Worm (Caenorhabditis elegans) whole organism, L1 larva: ENCODE data around the gene tni-1.

Experiments used
- C04F5.9 ChIP-seq: sonication (generic microtip); optimal IDR thresholded peaks from 2 replicates; lab custom pipeline; 2016; ENCODE audit warnings: missing genetic modification characterization, missing compliant biosample characterization
- C16A3.4 ChIP-seq: fragments of 150-350 bp; optimal IDR thresholded peaks from 2 replicates; lab custom pipeline; 2014; ENCODE audit warnings: missing biosample characterization, missing genetic modification characterization
- Y116A8C.19 ChIP-seq: sonication (generic microtip); optimal IDR thresholded peaks from 2 replicates; lab custom pipeline; 2016; ENCODE audit warnings: missing compliant biosample characterization, missing genetic modification characterization, borderline replicate concordance
- aly-2 ChIP-seq: fragments of 150-350 bp; optimal IDR thresholded peaks from 2 replicates; lab custom pipeline; 2014; ENCODE audit warnings: missing biosample characterization, missing genetic modification characterization
- blmp-1 ChIP-seq: fragments of 150-350 bp; optimal IDR thresholded peaks from 2 replicates; lab custom pipeline; 2014; ENCODE audit warnings: missing biosample characterization, missing genetic modification characterization
- ceh-8 ChIP-seq: fragments of 200-800 bp; sonication (Bioruptor generic); optimal IDR thresholded peaks from 2 replicates; lab custom pipeline; 2018; ENCODE audit warnings: mild to moderate bottlenecking, missing genetic modification characterization, moderate library complexity, missing compliant biosample characterization
- ceh-82 ChIP-seq, 3 experiments: fragments of 150-350 bp in 1 of 3; sonication (generic microtip) in 2 of 3; optimal IDR thresholded peaks; 2 replicates each; lab custom pipeline; 2014 to 2017; ENCODE audit warnings: missing biosample characterization in 3 of 3, missing genetic modification characterization in 3 of 3
- dsc-1 ChIP-seq: sonication (generic microtip); optimal IDR thresholded peaks from 2 replicates; lab custom pipeline; 2016; ENCODE audit warnings: mild to moderate bottlenecking, missing genetic modification characterization, missing compliant biosample characterization
- efl-1 ChIP-seq, 4 experiments: fragments of 150-350 bp; optimal IDR thresholded peaks in 3 of 4; peaks in 1 of 4; 1 replicate in 1 of 4; 2 replicates in 3 of 4; lab custom pipeline; 2014; ENCODE audit warnings: missing biosample characterization in 2 of 4, missing genetic modification characterization in 2 of 4, missing genetic modification reagents in 2 of 4
- elt-2 ChIP-seq: sonication (generic microtip); optimal IDR thresholded peaks from 2 replicates; lab custom pipeline; 2016; ENCODE audit warnings: missing genetic modification characterization, mild to moderate bottlenecking, inconsistent platforms, missing compliant biosample characterization, missing genetic modification reagents
- elt-3 ChIP-seq, 6 experiments: fragments of 150-350 bp in 1 of 6; sonication (generic microtip); optimal IDR thresholded peaks; 2 replicates each; lab custom pipeline; 2017 to 2018; ENCODE audit warnings: missing biosample characterization in 6 of 6, missing genetic modification characterization in 6 of 6, inconsistent platforms in 1 of 6
- fos-1 ChIP-seq: fragments of 150-350 bp; optimal IDR thresholded peaks from 2 replicates; lab custom pipeline; 2014; ENCODE audit warnings: missing biosample characterization, missing genetic modification characterization
- hlh-17 ChIP-seq: fragments of 200-800 bp; sonication (Bioruptor generic); optimal IDR thresholded peaks from 2 replicates; lab custom pipeline; 2018; ENCODE audit warnings: missing genetic modification characterization, mild to moderate bottlenecking, missing compliant biosample characterization, moderate library complexity, borderline replicate concordance
- hpl-2 ChIP-seq: fragments of 150-350 bp; optimal IDR thresholded peaks from 2 replicates; lab custom pipeline; 2014; ENCODE audit warnings: missing biosample characterization, missing genetic modification reagents, missing genetic modification characterization
- lin-13 ChIP-seq: fragments of 150-350 bp; optimal IDR thresholded peaks from 2 replicates; lab custom pipeline; 2014; ENCODE audit warnings: missing biosample characterization, missing genetic modification reagents, missing genetic modification characterization
- lin-14 ChIP-seq: fragments of 200-800 bp; sonication (Bioruptor generic); optimal IDR thresholded peaks from 2 replicates; lab custom pipeline; 2018; ENCODE audit warnings: mild to moderate bottlenecking, missing genetic modification characterization, moderate library complexity, missing compliant biosample characterization
- lin-15B ChIP-seq: fragments of 150-350 bp; sonication (generic microtip); optimal IDR thresholded peaks from 3 replicates; lab custom pipeline; 2014; ENCODE audit warnings: missing biosample characterization, missing genetic modification characterization
- lin-35 ChIP-seq, 2 experiments: fragments of 150-350 bp; optimal IDR thresholded peaks; 2 replicates each; lab custom pipeline; 2014; ENCODE audit warnings: missing biosample characterization in 2 of 2, missing genetic modification characterization in 2 of 2, missing genetic modification reagents in 2 of 2
- lir-3 ChIP-seq: sonication (generic microtip); optimal IDR thresholded peaks from 2 replicates; lab custom pipeline; 2016; ENCODE audit warnings: mild to moderate bottlenecking, missing genetic modification characterization, moderate library complexity, missing compliant biosample characterization; ENCODE audit not compliant: poor library complexity
- lsy-2 ChIP-seq, 2 experiments: fragments of 150-350 bp; optimal IDR thresholded peaks; 2 replicates each; lab custom pipeline; 2014; ENCODE audit warnings: missing biosample characterization in 2 of 2, missing genetic modification characterization in 2 of 2
- mab-9 ChIP-seq: fragments of 200-800 bp; sonication (Bioruptor generic); IDR thresholded peaks from 2 replicates; pipeline ENCODE4 v1.3.6; 2022; ENCODE audit warnings: missing genetic modification reagents, missing genetic modification characterization, missing compliant biosample characterization
- mdl-1 ChIP-seq, 2 experiments: fragments of 150-350 bp; optimal IDR thresholded peaks; 2 replicates each; lab custom pipeline; 2014 to 2017; ENCODE audit warnings: missing biosample characterization in 2 of 2, missing genetic modification characterization in 2 of 2, inconsistent platforms in 1 of 2
- mef-2 ChIP-seq: fragments of 150-350 bp; optimal IDR thresholded peaks from 2 replicates; lab custom pipeline; 2014; ENCODE audit warnings: missing biosample characterization, missing genetic modification characterization
- mep-1 ChIP-seq: fragments of 150-350 bp; optimal IDR thresholded peaks from 2 replicates; lab custom pipeline; 2014; ENCODE audit warnings: missing biosample characterization, missing genetic modification characterization
- nhr-11 ChIP-seq: fragments of 150-350 bp; optimal IDR thresholded peaks from 2 replicates; lab custom pipeline; 2014; ENCODE audit warnings: missing biosample characterization, missing genetic modification characterization
- nhr-19 ChIP-seq: fragments of 200-800 bp; sonication (Bioruptor generic); conservative IDR thresholded peaks from 2 replicates; pipeline ENCODE4 v1.3.6; 2022; ENCODE audit warnings: missing genetic modification characterization, missing compliant biosample characterization
- nhr-71 ChIP-seq: sonication (generic microtip); optimal IDR thresholded peaks from 2 replicates; lab custom pipeline; 2016; ENCODE audit warnings: mild to moderate bottlenecking, missing genetic modification characterization, moderate library complexity, missing compliant biosample characterization
- nhr-84 ChIP-seq: sonication (generic microtip); optimal IDR thresholded peaks from 2 replicates; lab custom pipeline; 2017; ENCODE audit warnings: missing biosample characterization, missing genetic modification characterization
- nhr-90 ChIP-seq: sonication (generic microtip); optimal IDR thresholded peaks from 2 replicates; lab custom pipeline; 2016; ENCODE audit warnings: mild to moderate bottlenecking, missing genetic modification characterization, missing compliant biosample characterization; ENCODE audit not compliant: poor library complexity
- pag-3 ChIP-seq: sonication (generic microtip); optimal IDR thresholded peaks from 2 replicates; lab custom pipeline; 2017; ENCODE audit warnings: missing genetic modification characterization, mild to moderate bottlenecking, missing compliant biosample characterization, antibody characterized with exemption, borderline replicate concordance; ENCODE audit not compliant: insufficient read depth
- rnt-1 ChIP-seq: sonication (generic microtip); optimal IDR thresholded peaks from 2 replicates; lab custom pipeline; 2016; ENCODE audit warnings: mild to moderate bottlenecking, missing genetic modification characterization, moderate library complexity, missing compliant biosample characterization
- skn-1 ChIP-seq: fragments of 150-350 bp; optimal IDR thresholded peaks from 2 replicates; lab custom pipeline; 2014; ENCODE audit warnings: missing biosample characterization, missing genetic modification characterization
- snu-23 ChIP-seq: sonication (generic microtip); optimal IDR thresholded peaks from 2 replicates; lab custom pipeline; 2016; ENCODE audit warnings: missing genetic modification characterization, missing compliant biosample characterization
- unc-130 ChIP-seq: fragments of 150-350 bp; optimal IDR thresholded peaks from 2 replicates; lab custom pipeline; 2017; ENCODE audit warnings: missing biosample characterization, missing genetic modification characterization, inconsistent platforms
- unc-30 ChIP-seq: sonication (generic microtip); optimal IDR thresholded peaks from 2 replicates; lab custom pipeline; 2017; ENCODE audit warnings: missing biosample characterization, missing genetic modification characterization
- unc-62 ChIP-seq: fragments of 150-350 bp; optimal IDR thresholded peaks from 2 replicates; lab custom pipeline; 2014; ENCODE audit warnings: missing biosample characterization, missing genetic modification reagents, missing genetic modification characterization
- unc-98 ChIP-seq: fragments of 200-800 bp; sonication (Bioruptor generic); IDR thresholded peaks from 2 replicates; pipeline ENCODE4 v1.3.6; 2022; ENCODE audit warnings: missing genetic modification characterization, missing compliant biosample characterization
- zip-4 ChIP-seq: fragments of 200-800 bp; sonication (Bioruptor generic); optimal IDR thresholded peaks from 2 replicates; lab custom pipeline; 2018; ENCODE audit warnings: mild to moderate bottlenecking, missing genetic modification characterization, moderate library complexity, missing compliant biosample characterization
- ztf-11 ChIP-seq, 2 experiments: sonication (generic microtip); optimal IDR thresholded peaks; 2 replicates each; lab custom pipeline; 2016 to 2017; ENCODE audit warnings: missing genetic modification characterization in 2 of 2, missing biosample characterization in 1 of 2, missing compliant biosample characterization in 1 of 2

Gene tni-1

DNA sequence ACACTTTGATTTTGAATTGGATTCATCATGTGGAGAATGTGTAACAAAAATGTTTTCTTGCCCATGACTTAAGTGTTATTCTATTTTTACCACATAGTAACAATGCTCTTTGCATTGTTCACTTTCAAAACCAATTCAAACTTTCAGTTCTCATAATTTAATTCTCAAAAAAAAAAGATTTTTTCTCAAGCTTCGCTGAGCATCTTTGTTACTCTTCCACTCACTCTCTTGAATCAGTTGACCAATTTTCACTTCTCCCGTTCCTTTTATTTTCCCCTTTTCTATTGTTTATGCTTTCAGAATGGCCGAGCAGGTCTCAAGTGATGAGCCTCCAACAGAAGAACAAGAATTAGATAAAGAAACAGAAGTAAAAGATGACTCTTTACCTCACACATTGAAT, 31.1 kb downstream of the tni-1 start, which contains the start of gene oct-2:
Gene oct-2 (plus strand): TSS at position 301 of the 400 bp plus-strand sequence.
- no peak for TF ChIP-seq hpl-2 (GFP tag; lab: Kevin White, UChicago)
- TF ChIP-seq elt-2 (tag; lab: Kevin White, UChicago): no peak
- TF ChIP-seq efl-1 (optimal IDR thresholded peaks at IDR 0.05; lab: Kevin White, UChicago): no peak
- no peak for TF ChIP-seq efl-1 (GFP tag; optimal IDR thresholded peaks at IDR 0.05 in 1 of 2; lab: Kevin White, UChicago)
- TF ChIP-seq Y116A8C.19: no peak
- no peak for TF ChIP-seq unc-30 (tag; lab: Kevin White, UChicago)
- no peak for TF ChIP-seq mab-9 (GFP tag; lab: Robert Waterston, UW)
- no peak for TF ChIP-seq lir-3 (tag; lab: Kevin White, UChicago)
- TF ChIP-seq lin-13 (GFP tag; lab: Kevin White, UChicago): no peak
- TF ChIP-seq nhr-71 (tag; lab: Kevin White, UChicago): no peak
- no peak for TF ChIP-seq pag-3

DNA sequence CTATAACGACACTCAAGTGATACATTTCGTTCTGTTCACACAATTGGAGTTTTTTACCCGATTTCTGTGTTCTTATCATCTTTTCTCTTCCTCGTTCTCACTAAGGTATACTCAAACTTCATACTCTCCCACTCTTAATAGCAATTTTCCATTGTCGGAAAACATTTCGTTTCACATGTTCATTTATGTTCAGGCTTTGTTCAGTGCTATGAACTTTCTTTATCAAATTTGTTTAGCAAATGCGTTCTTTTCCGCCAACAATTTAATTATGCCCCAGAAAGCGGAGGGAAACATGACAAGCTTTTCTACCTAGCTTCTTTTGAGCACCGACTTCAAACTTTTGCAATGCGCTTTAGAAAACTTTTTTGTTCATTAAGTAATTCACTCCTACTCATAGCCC, 31.8 kb downstream of the tni-1 start:
- TF ChIP-seq zip-4 (GFP tag; lab: Kevin White, UChicago) (no peak), hlh-17 (GFP tag; lab: Kevin White, UChicago) (no peak), skn-1 (no peak), aly-2 (no peak), pag-3 (no peak), lsy-2 (tag; optimal IDR thresholded peaks at IDR 0.05; lab: Kevin White, UChicago) (no peak), nhr-90 (tag; lab: Kevin White, UChicago) (no peak), nhr-84 (tag; lab: Kevin White, UChicago) (no peak)

- TF ChIP-seq snu-23 (GFP tag; lab: Kevin White, UChicago): peak; percentile 9
- TF ChIP-seq nhr-71 (tag; lab: Kevin White, UChicago): peak; percentile 43
- no peak for TF ChIP-seq C16A3.4
- peak; percentile 45 for TF ChIP-seq unc-130 (tag; lab: Kevin White, UChicago)
- TF ChIP-seq mef-2 (tag; lab: Kevin White, UChicago): no peak
- TF ChIP-seq nhr-19 (GFP tag; lab: Robert Waterston, UW): no peak; the same call in 1 of the 2 replicates
- peak; percentile 47 for TF ChIP-seq rnt-1 (tag; lab: Kevin White, UChicago)
- TF ChIP-seq mdl-1 (tag; optimal IDR thresholded peaks at IDR 0.05; lab: Kevin White, UChicago): peak in 1 of 2 experiments; percentile 3
- no peak for TF ChIP-seq unc-98 (GFP tag; lab: Robert Waterston, UW)
- no peak for TF ChIP-seq skn-1
- peak; percentile 19 for TF ChIP-seq blmp-1 (tag; lab: Kevin White, UChicago)
- peak; percentile 69 for TF ChIP-seq lin-14 (GFP tag; lab: Kevin White, UChicago)
- no peak for TF ChIP-seq fos-1
- TF ChIP-seq, all 84 proteins: peak for 7
These were observed 32.4 kb downstream of the tni-1 start for ce11 chrX:11344899-11345298.

ce11 chrX:11340478-11340877, 36.8 kb downstream of the tni-1 start:
- TF ChIP-seq unc-62 (GFP tag; lab: Kevin White, UChicago) (no peak), mep-1 (tag; lab: Kevin White, UChicago) (no peak), efl-1 (optimal IDR thresholded peaks at IDR 0.05; lab: Kevin White, UChicago) (no peak), efl-1 (GFP tag; optimal IDR thresholded peaks at IDR 0.05 in 1 of 2; lab: Kevin White, UChicago) (peak in 1 of 2 experiments; percentile 73), nhr-71 (tag; lab: Kevin White, UChicago) (no peak), ceh-8 (no peak), elt-2 (tag; lab: Kevin White, UChicago) (peak; percentile 33), dsc-1 (tag; lab: Kevin White, UChicago) (no peak), ceh-82 (tag; optimal IDR thresholded peaks at IDR 0.05; lab: Kevin White, UChicago) (no peak), C04F5.9 (no peak), mdl-1 (tag; optimal IDR thresholded peaks at IDR 0.05; lab: Kevin White, UChicago) (no peak), mef-2 (tag; lab: Kevin White, UChicago) (no peak), aly-2 (no peak), unc-130 (tag; lab: Kevin White, UChicago) (no peak), ztf-11 (tag; optimal IDR thresholded peaks at IDR 0.05; lab: Kevin White, UChicago) (no peak), lin-15B (tag; lab: Kevin White, UChicago) (no peak), skn-1 (no peak), elt-3 (tag; optimal IDR thresholded peaks at IDR 0.05; lab: Kevin White, UChicago) (no peak), lin-35 (GFP tag; optimal IDR thresholded peaks at IDR 0.05; lab: Kevin White, UChicago) (peak in 1 of 2 experiments; percentile 56), lin-13 (GFP tag; lab: Kevin White, UChicago) (no peak), nhr-11 (tag; lab: Kevin White, UChicago) (no peak)
- TF ChIP-seq, all 84 proteins: peak for 3
